Fruit fly (Drosophila melanogaster) whole organism, embryonic: ENCODE data around the gene CG15814.
A peak's percentile ranks its signal among the peaks of the same experiment; 100 is the strongest.

Source experiments
- Ada2b ChIP-seq: fragments of 200-800 bp; sonication (Bioruptor generic); IDR thresholded peaks from 2 replicates; pipeline ENCODE4 v1.3.6; 2022; ENCODE audit warnings: missing biosample characterization, missing genetic modification characterization
- Blimp-1 ChIP-seq: fragments of 200-800 bp; sonication (Bioruptor generic); optimal IDR thresholded peaks from 3 replicates; lab custom pipeline; 2018; ENCODE audit warnings: missing biosample characterization, missing genetic modification characterization, mild to moderate bottlenecking, moderate library complexity, missing genetic modification reagents
- CG10321 ChIP-seq: fragments of 200-800 bp; sonication (Bioruptor generic); IDR thresholded peaks from 2 replicates; pipeline ENCODE4 v1.3.6; 2022; ENCODE audit warnings: missing biosample characterization, missing genetic modification characterization
- CG10565 ChIP-seq: fragments of 200-800 bp; sonication (Bioruptor generic); optimal IDR thresholded peaks from 3 replicates; lab custom pipeline; 2016; ENCODE audit warnings: missing biosample characterization, mild to moderate bottlenecking, missing genetic modification characterization
- CG10959 ChIP-seq: fragments of 200-800 bp; sonication (Bioruptor generic); IDR thresholded peaks from 2 replicates; pipeline ENCODE4 v1.3.6; 2022; ENCODE audit warnings: missing biosample characterization, missing genetic modification characterization
- CG12219 ChIP-seq: fragments of 200-800 bp; sonication (Bioruptor generic); optimal IDR thresholded peaks from 3 replicates; lab custom pipeline; 2018; ENCODE audit warnings: missing biosample characterization, mild to moderate bottlenecking, missing genetic modification characterization
- CG1233 ChIP-seq: fragments of 200-800 bp; sonication (Bioruptor generic); optimal IDR thresholded peaks from 4 replicates; lab custom pipeline; 2018; ENCODE audit warnings: missing biosample characterization, mild to moderate bottlenecking, missing genetic modification characterization
- CG13424 ChIP-seq: fragments of 200-800 bp; sonication (Bioruptor generic); optimal IDR thresholded peaks from 2 replicates; lab custom pipeline; 2019; ENCODE audit warnings: missing biosample characterization, mild to moderate bottlenecking, missing genetic modification characterization, moderate library complexity
- CG14441 ChIP-seq: fragments of 200-800 bp; sonication (Bioruptor generic); IDR thresholded peaks from 2 replicates; pipeline ENCODE4 v1.3.6; 2022; ENCODE audit warnings: missing biosample characterization, missing genetic modification characterization
- CG14860 ChIP-seq: fragments of 200-800 bp; sonication (Bioruptor generic); IDR thresholded peaks from 3 replicates; pipeline ENCODE4 v1.3.6; 2022; ENCODE audit warnings: missing biosample characterization, missing genetic modification characterization; ENCODE audit not compliant: partially characterized antibody
- CG17361 ChIP-seq: fragments of 200-800 bp; sonication (Bioruptor generic); IDR thresholded peaks from 3 replicates; pipeline ENCODE4 v1.3.6; 2022; ENCODE audit warnings: missing biosample characterization, missing genetic modification characterization
- CG18764 ChIP-seq: fragments of 200-800 bp; sonication (Bioruptor generic); optimal IDR thresholded peaks from 3 replicates; lab custom pipeline; 2016; ENCODE audit warnings: missing biosample characterization, missing genetic modification characterization
- CG3847 ChIP-seq: fragments of 200-800 bp; sonication (Bioruptor generic); IDR thresholded peaks from 2 replicates; pipeline ENCODE4 v1.3.6; 2022; ENCODE audit warnings: missing biosample characterization, missing genetic modification characterization
- CG4282 ChIP-seq: fragments of 200-800 bp; sonication (Bioruptor generic); optimal IDR thresholded peaks from 2 replicates; lab custom pipeline; 2016; ENCODE audit warnings: missing biosample characterization, missing genetic modification characterization
- CG7987 ChIP-seq: fragments of 200-800 bp; sonication (Bioruptor generic); optimal IDR thresholded peaks from 2 replicates; lab custom pipeline; 2018; ENCODE audit warnings: missing biosample characterization, mild to moderate bottlenecking, missing genetic modification characterization, moderate library complexity
- CG8359 ChIP-seq: fragments of 200-800 bp; sonication (Bioruptor generic); optimal IDR thresholded peaks from 2 replicates; lab custom pipeline; 2017; ENCODE audit warnings: missing biosample characterization, mild to moderate bottlenecking, missing genetic modification characterization, borderline replicate concordance
- CG9727 ChIP-seq: fragments of 200-800 bp; sonication (Bioruptor generic); optimal IDR thresholded peaks from 3 replicates; lab custom pipeline; 2017; ENCODE audit warnings: missing biosample characterization, mild to moderate bottlenecking, missing genetic modification characterization
- Camta ChIP-seq: fragments of 200-800 bp; sonication (Bioruptor generic); optimal IDR thresholded peaks from 2 replicates; lab custom pipeline; 2016; ENCODE audit warnings: missing biosample characterization, missing genetic modification characterization
- Fer1 ChIP-seq: fragments of 200-800 bp; sonication (Bioruptor generic); optimal IDR thresholded peaks from 2 replicates; lab custom pipeline; 2017; ENCODE audit warnings: missing biosample characterization, mild to moderate bottlenecking, missing genetic modification characterization
- GATAe ChIP-seq: fragments of 200-800 bp; sonication (Bioruptor generic); conservative IDR thresholded peaks from 2 replicates; pipeline ENCODE4 v1.3.6; 2022; ENCODE audit warnings: missing biosample characterization, missing genetic modification characterization
- Mrtf ChIP-seq: fragments of 200-800 bp; sonication (Bioruptor generic); IDR thresholded peaks from 3 replicates; pipeline ENCODE4 v1.3.6; 2022; ENCODE audit warnings: missing biosample characterization, missing genetic modification characterization
- Nf-YB ChIP-seq: fragments of 200-800 bp; sonication (Bioruptor generic); optimal IDR thresholded peaks from 3 replicates; lab custom pipeline; 2019; ENCODE audit warnings: missing biosample characterization, mild to moderate bottlenecking, missing genetic modification characterization, moderate library complexity
- Poxn ChIP-seq: fragments of 200-800 bp; sonication (Bioruptor generic); IDR thresholded peaks from 2 replicates; pipeline ENCODE4 v1.3.6; 2022; ENCODE audit warnings: missing biosample characterization, missing genetic modification characterization
- Sox100B ChIP-seq: fragments of 200-800 bp; sonication (Bioruptor generic); optimal IDR thresholded peaks from 3 replicates; lab custom pipeline; 2018; ENCODE audit warnings: missing biosample characterization, mild to moderate bottlenecking, missing genetic modification characterization
- Spps ChIP-seq: fragments of 200-800 bp; sonication (Bioruptor generic); optimal IDR thresholded peaks from 2 replicates; lab custom pipeline; 2018; ENCODE audit warnings: missing biosample characterization, mild to moderate bottlenecking, missing genetic modification characterization
- Ssrp ChIP-seq: fragments of 200-800 bp; sonication (Bioruptor generic); optimal IDR thresholded peaks from 2 replicates; lab custom pipeline; 2018; ENCODE audit warnings: missing biosample characterization, mild to moderate bottlenecking, missing genetic modification characterization, moderate library complexity
- Usf ChIP-seq: fragments of 200-800 bp; sonication (Bioruptor generic); optimal IDR thresholded peaks from 2 replicates; lab custom pipeline; 2017; ENCODE audit warnings: missing genotype, missing biosample characterization, missing genetic modification characterization
- Xrp1 ChIP-seq: fragments of 200-800 bp; sonication (Bioruptor generic); IDR thresholded peaks from 2 replicates; pipeline ENCODE4 v1.3.6; 2022; ENCODE audit warnings: missing biosample characterization, missing genetic modification characterization
- caup ChIP-seq: fragments of 200-800 bp; sonication (Bioruptor generic); optimal IDR thresholded peaks from 3 replicates; lab custom pipeline; 2017; ENCODE audit warnings: missing biosample characterization, mild to moderate bottlenecking, missing genetic modification characterization, moderate library complexity; ENCODE audit not compliant: severe bottlenecking
- crc ChIP-seq: fragments of 200-800 bp; sonication (Bioruptor generic); optimal IDR thresholded peaks from 2 replicates; lab custom pipeline; 2016; ENCODE audit warnings: missing biosample characterization, missing genetic modification characterization
- dm ChIP-seq: fragments of 200-800 bp; sonication (Bioruptor generic); optimal IDR thresholded peaks from 3 replicates; lab custom pipeline; 2016; ENCODE audit warnings: missing biosample characterization, missing genetic modification characterization
- gro ChIP-seq: fragments of 200-800 bp; sonication (Bioruptor generic); optimal IDR thresholded peaks from 2 replicates; lab custom pipeline; 2016; ENCODE audit warnings: missing biosample characterization, missing genetic modification characterization
- gsb-n ChIP-seq: fragments of 200-800 bp; sonication (Bioruptor generic); optimal IDR thresholded peaks from 3 replicates; lab custom pipeline; 2018; ENCODE audit warnings: missing biosample characterization, mild to moderate bottlenecking, missing genetic modification characterization
- inv ChIP-seq: fragments of 200-800 bp; sonication (Bioruptor generic); IDR thresholded peaks from 2 replicates; pipeline ENCODE4 v1.3.6; 2022; ENCODE audit warnings: missing biosample characterization, missing genetic modification characterization; ENCODE audit not compliant: partially characterized antibody
- jing ChIP-seq: fragments of 200-800 bp; sonication (Bioruptor generic); optimal IDR thresholded peaks from 2 replicates; lab custom pipeline; 2018; ENCODE audit warnings: missing biosample characterization, mild to moderate bottlenecking, missing genetic modification characterization
- klu ChIP-seq: fragments of 200-800 bp; sonication (Bioruptor generic); IDR thresholded peaks from 2 replicates; pipeline ENCODE4 v1.3.6; 2022; ENCODE audit warnings: missing biosample characterization, missing genetic modification characterization
- luna ChIP-seq: fragments of 200-800 bp; sonication (Bioruptor generic); optimal IDR thresholded peaks from 2 replicates; lab custom pipeline; 2016; ENCODE audit warnings: missing biosample characterization, missing genetic modification characterization
- mld ChIP-seq: fragments of 200-800 bp; sonication (Bioruptor generic); IDR thresholded peaks from 3 replicates; pipeline ENCODE4 v1.3.6; 2022; ENCODE audit warnings: missing biosample characterization, missing genetic modification characterization; ENCODE audit not compliant: partially characterized antibody
- nom ChIP-seq: fragments of 200-800 bp; sonication (Bioruptor generic); optimal IDR thresholded peaks from 2 replicates; lab custom pipeline; 2017; ENCODE audit warnings: missing biosample characterization, missing genetic modification characterization, mild to moderate bottlenecking, moderate library complexity, missing genetic modification reagents
- otp ChIP-seq: fragments of 200-800 bp; sonication (Bioruptor generic); IDR thresholded peaks from 3 replicates; pipeline ENCODE4, ENCODE4 v1.3.6; 2022; ENCODE audit warnings: missing biosample characterization, missing genetic modification characterization
- row ChIP-seq: fragments of 200-800 bp; sonication (Bioruptor generic); IDR thresholded peaks from 3 replicates; pipeline ENCODE4 v1.3.6; 2022; ENCODE audit warnings: missing biosample characterization, missing genetic modification characterization
- shn ChIP-seq: fragments of 200-800 bp; sonication (Bioruptor generic); optimal IDR thresholded peaks from 3 replicates; lab custom pipeline; 2016; ENCODE audit warnings: missing biosample characterization, missing genetic modification characterization
- sisA ChIP-seq: fragments of 200-800 bp; sonication (Bioruptor generic); IDR thresholded peaks from 2 replicates; pipeline ENCODE4 v1.3.6; 2022; ENCODE audit warnings: missing biosample characterization, missing genetic modification characterization
- slp2 ChIP-seq: fragments of 200-800 bp; sonication (Bioruptor generic); optimal IDR thresholded peaks from 2 replicates; lab custom pipeline; 2016; ENCODE audit warnings: missing biosample characterization, missing genetic modification characterization
- sug ChIP-seq: fragments of 200-800 bp; optimal IDR thresholded peaks from 2 replicates; lab custom pipeline; 2019; ENCODE audit warnings: missing biosample characterization, mild to moderate bottlenecking, missing genetic modification characterization, moderate library complexity
- tgo ChIP-seq: fragments of 200-800 bp; sonication (Bioruptor generic); IDR thresholded peaks from 3 replicates; pipeline ENCODE4 v1.3.6; 2022; ENCODE audit warnings: missing biosample characterization, missing genetic modification characterization
- trem ChIP-seq: fragments of 200-800 bp; optimal IDR thresholded peaks from 3 replicates; lab custom pipeline; 2019; ENCODE audit warnings: missing biosample characterization, mild to moderate bottlenecking, missing genetic modification characterization, moderate library complexity
- ttk ChIP-seq: fragments of 200-800 bp; sonication (Bioruptor generic); IDR thresholded peaks from 2 replicates; pipeline ENCODE4 v2.1.2; 2022; ENCODE audit warnings: missing biosample characterization, missing genetic modification characterization
- twi ChIP-seq: fragments of 200-800 bp; optimal IDR thresholded peaks from 2 replicates; lab custom pipeline; 2019; ENCODE audit warnings: missing biosample characterization, mild to moderate bottlenecking, missing genetic modification characterization, moderate library complexity
- zen2 ChIP-seq: fragments of 200-800 bp; sonication (Bioruptor generic); IDR thresholded peaks from 3 replicates; pipeline ENCODE4 v1.3.6; 2022; ENCODE audit warnings: missing biosample characterization, missing genetic modification characterization; ENCODE audit not compliant: partially characterized antibody

The CG15814 gene

DNA sequence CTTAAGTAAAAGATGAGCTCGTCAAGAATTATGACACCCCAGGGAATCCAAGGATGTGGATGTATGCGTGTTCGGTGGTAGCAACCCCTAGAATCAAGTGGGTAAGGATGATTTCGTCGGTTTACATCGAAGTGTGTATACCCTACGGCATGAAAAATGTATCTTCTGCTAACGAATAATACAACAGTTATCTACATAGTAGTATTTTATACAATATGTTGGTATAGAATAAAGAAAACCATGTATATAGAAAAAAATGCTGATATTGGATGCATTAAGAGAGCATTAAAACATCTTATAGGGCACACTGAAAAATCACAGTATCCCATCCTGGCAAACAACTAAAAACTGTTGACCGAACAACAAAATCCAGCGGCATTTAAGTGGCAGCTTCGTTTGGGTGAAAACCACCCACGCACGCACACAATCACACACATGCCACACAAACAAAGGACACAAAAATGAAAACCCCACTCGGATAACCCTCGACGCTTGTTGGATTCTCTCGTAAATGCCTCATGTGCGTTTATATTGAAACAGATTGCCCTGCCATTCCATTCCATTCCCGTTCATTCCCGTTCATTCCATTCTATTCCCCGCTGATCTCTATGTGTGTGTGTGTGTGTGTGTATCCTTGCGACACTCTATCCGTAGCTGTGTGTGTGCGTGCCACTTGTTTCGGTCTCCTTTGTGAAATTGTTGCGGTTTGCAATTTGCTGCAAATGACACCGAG lies 50.9 kb downstream of the CG15814 start (continued):
- TF ChIP-seq CG3847 (GFP tag; lab: Robert Waterston, UW), result no peak
- no peak for TF ChIP-seq klu (GFP tag; lab: Robert Waterston, UW)
- TF ChIP-seq luna (GFP tag; lab: Kevin White, UChicago), result no peak
- TF ChIP-seq mld (GFP tag; lab: Robert Waterston, UW), result no peak
- no peak for TF ChIP-seq shn (GFP tag; lab: Kevin White, UChicago)
- no peak for TF ChIP-seq otp
- no peak for TF ChIP-seq gro
- TF ChIP-seq Poxn, result no peak
- no peak for TF ChIP-seq caup
- no peak for TF ChIP-seq Ada2b (GFP tag; lab: Robert Waterston, UW)
- peak; percentile 38 for TF ChIP-seq CG13424
- no peak for TF ChIP-seq Usf (GFP tag; lab: Kevin White, UChicago)
- no peak for TF ChIP-seq crc
- no peak for TF ChIP-seq Mrtf (GFP tag; lab: Robert Waterston, UW)
- TF ChIP-seq CG10565 (GFP tag; lab: Kevin White, UChicago), result no peak
- no peak for TF ChIP-seq CG7987 (GFP tag; lab: Kevin White, UChicago)
- TF ChIP-seq nom (GFP tag; lab: Kevin White, UChicago), result no peak
- TF ChIP-seq Camta (GFP tag; lab: Kevin White, UChicago), result no peak
- no peak for TF ChIP-seq CG4282 (GFP tag; lab: Kevin White, UChicago)
- peak; percentile 20 for TF ChIP-seq twi (tag; lab: Kevin White, UChicago)
- no peak for TF ChIP-seq CG18764 (GFP tag; lab: Kevin White, UChicago)
- no peak for TF ChIP-seq sug (tag; lab: Kevin White, UChicago)
- no peak for TF ChIP-seq Nf-YB (GFP tag; lab: Kevin White, UChicago)
- TF ChIP-seq gsb-n (tag; lab: Kevin White, UChicago), result peak; percentile 19
- no peak for TF ChIP-seq dm
- peak; percentile 47; the same call in 1 of the 2 replicates for TF ChIP-seq Xrp1
- TF ChIP-seq Sox100B, result peak; percentile 13
- TF ChIP-seq CG10321 (GFP tag; lab: Robert Waterston, UW), result no peak
- peak; percentile 47 for TF ChIP-seq CG9727 (GFP tag; lab: Kevin White, UChicago)
- peak; percentile 71 for TF ChIP-seq row (GFP tag; lab: Robert Waterston, UW)
- no peak for TF ChIP-seq Fer1 (GFP tag; lab: Kevin White, UChicago)
- TF ChIP-seq CG10959 (GFP tag; lab: Robert Waterston, UW), result peak; percentile 21; the same call in 1 of the 2 replicates
- TF ChIP-seq trem (tag; lab: Kevin White, UChicago), result peak; percentile 4
- no peak for TF ChIP-seq GATAe
- TF ChIP-seq tgo (GFP tag; lab: Robert Waterston, UW), result peak; percentile 22; the same call in 1 of the 3 replicates
- 0 out of 2 replicates have a peak, but pooled peaks have one; percentile 26 for TF ChIP-seq sisA
- peak; percentile 45 for TF ChIP-seq Blimp-1 (GFP tag; lab: Kevin White, UChicago)
- no peak for TF ChIP-seq CG1233
- no peak for TF ChIP-seq CG14860 (GFP tag; lab: Robert Waterston, UW)
- TF ChIP-seq inv, result no peak
- TF ChIP-seq zen2, result no peak
- TF ChIP-seq CG8359 (GFP tag; lab: Kevin White, UChicago), result no peak
- peak; percentile 4 for TF ChIP-seq Spps (tag; lab: Kevin White, UChicago)
- no peak for TF ChIP-seq CG12219 (GFP tag; lab: Kevin White, UChicago)
- TF ChIP-seq CG17361 (GFP tag; lab: Robert Waterston, UW), result peak; percentile 46; the same call in 1 of the 3 replicates
- peak; percentile 15 for TF ChIP-seq jing
- TF ChIP-seq ttk (GFP tag; lab: Robert Waterston, UW), result no peak
- TF ChIP-seq CG14441 (GFP tag; lab: Robert Waterston, UW), result no peak
- peak; percentile 24 for TF ChIP-seq Ssrp (tag; lab: Kevin White, UChicago)
- no peak for TF ChIP-seq slp2 (GFP tag; lab: Kevin White, UChicago)
